Worm (Caenorhabditis elegans): Measurements from ENCODE around the gene E02H9.9.

The E02H9.9 gene

DNA sequence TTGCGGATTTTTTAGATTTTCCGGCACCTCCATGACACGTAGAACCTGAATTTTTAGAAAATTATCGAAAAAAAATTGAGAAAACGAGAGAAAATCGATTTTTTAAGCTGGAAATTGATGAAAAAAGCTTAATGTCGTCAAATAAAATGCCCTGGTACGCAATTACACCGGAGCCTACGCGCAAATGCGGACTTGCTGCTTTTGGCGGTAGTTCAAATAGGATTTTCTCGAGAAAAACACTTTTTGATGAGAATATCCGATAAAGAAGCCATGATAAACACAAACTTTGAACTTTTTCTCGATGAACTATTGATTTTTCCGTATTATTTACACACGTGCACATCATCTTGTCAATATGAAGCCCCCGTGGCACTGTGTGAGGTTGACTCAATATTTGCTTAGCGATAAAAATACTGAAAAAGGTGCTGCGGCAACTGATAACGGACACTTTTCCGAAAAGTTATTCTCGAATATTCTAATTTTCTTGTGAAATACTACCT lies 49.9 kb downstream of the E02H9.9 start, which contains the start of the genes W04B5.5 and W04B5.3 (continued):
- peak; percentile 37 for TF ChIP-seq lsl-1 (GFP tag; optimal IDR thresholded peaks at IDR 0.05)
- peak; percentile 80 for TF ChIP-seq dpl-1 (GFP tag; optimal IDR thresholded peaks at IDR 0.05)
- TF ChIP-seq mcd-1 (GFP tag; IDR thresholded peaks at IDR 0.05): peak; percentile 73
- TF ChIP-seq F33H1.4 (GFP tag; IDR thresholded peaks at IDR 0.05): peak; percentile 52
- TF ChIP-seq lin-35 (GFP tag; optimal IDR thresholded peaks at IDR 0.05): peak in 2 of 3 experiments; percentile 68 to 82
